Fruit fly (Drosophila melanogaster) whole organism, prepupa: Measurements from ENCODE around the gene CG10874.

ENCODE experiments used
- Blimp-1 ChIP-seq: fragments of 200-800 bp; sonication (Bioruptor generic); optimal IDR thresholded peaks from 3 replicates; lab custom pipeline; 2017; ENCODE audit warnings: missing biosample characterization, missing genetic modification characterization, mild to moderate bottlenecking, moderate library complexity, missing genetic modification reagents
- CG10631 ChIP-seq: fragments of 200-800 bp; sonication (Bioruptor generic); optimal IDR thresholded peaks from 2 replicates; lab custom pipeline; 2016; ENCODE audit warnings: missing biosample characterization, missing genetic modification characterization
- CG10669 ChIP-seq: fragments of 200-800 bp; sonication (Bioruptor generic); optimal IDR thresholded peaks from 3 replicates; lab custom pipeline; 2018; ENCODE audit warnings: missing biosample characterization, mild to moderate bottlenecking, missing genetic modification characterization, moderate library complexity
- CG11294 ChIP-seq: fragments of 200-800 bp; sonication (Bioruptor generic); IDR thresholded peaks from 2 replicates; pipeline ENCODE4 v1.3.6; 2022; ENCODE audit warnings: missing biosample characterization, missing genetic modification characterization
- CG11902 ChIP-seq: fragments of 200-800 bp; sonication (Bioruptor generic); optimal IDR thresholded peaks from 3 replicates; lab custom pipeline; 2016; ENCODE audit warnings: missing biosample characterization, missing genetic modification characterization
- CG1621 ChIP-seq: fragments of 200-800 bp; sonication (Bioruptor generic); optimal IDR thresholded peaks from 3 replicates; lab custom pipeline; 2018; ENCODE audit warnings: missing biosample characterization, mild to moderate bottlenecking, missing genetic modification characterization
- CG16779 ChIP-seq: fragments of 200-800 bp; sonication (Bioruptor generic); optimal IDR thresholded peaks from 3 replicates; lab custom pipeline; 2017; ENCODE audit warnings: missing biosample characterization, mild to moderate bottlenecking, missing genetic modification characterization
- CG3032 ChIP-seq: fragments of 200-800 bp; optimal IDR thresholded peaks from 2 replicates; lab custom pipeline; 2019; ENCODE audit warnings: missing biosample characterization, mild to moderate bottlenecking, missing genetic modification characterization, moderate library complexity
- CG32006 ChIP-seq: fragments of 200-800 bp; sonication (Bioruptor generic); optimal IDR thresholded peaks from 3 replicates; lab custom pipeline; 2017; ENCODE audit warnings: missing biosample characterization, mild to moderate bottlenecking, missing genetic modification characterization
- CG34406 ChIP-seq: fragments of 200-800 bp; sonication (Bioruptor generic); optimal IDR thresholded peaks from 3 replicates; lab custom pipeline; 2016; ENCODE audit warnings: missing biosample characterization, missing genetic modification characterization
- CG6276 ChIP-seq: fragments of 200-800 bp; sonication (Bioruptor generic); optimal IDR thresholded peaks from 2 replicates; lab custom pipeline; 2017; ENCODE audit warnings: missing biosample characterization, mild to moderate bottlenecking, missing genetic modification characterization
- CG6792 ChIP-seq: fragments of 200-800 bp; sonication (Bioruptor generic); optimal IDR thresholded peaks from 3 replicates; lab custom pipeline; 2016; ENCODE audit warnings: missing biosample characterization, missing genetic modification characterization
- CG6808 ChIP-seq: fragments of 200-800 bp; sonication (Bioruptor generic); optimal IDR thresholded peaks from 3 replicates; lab custom pipeline; 2017; ENCODE audit warnings: missing biosample characterization, missing genetic modification characterization, mild to moderate bottlenecking, moderate library complexity, missing genetic modification reagents
- CG6854 ChIP-seq: fragments of 200-800 bp; sonication (Bioruptor generic); optimal IDR thresholded peaks from 2 replicates; lab custom pipeline; 2017; ENCODE audit warnings: missing biosample characterization, mild to moderate bottlenecking, missing genetic modification characterization
- CG7368 ChIP-seq: fragments of 200-800 bp; sonication (Bioruptor generic); optimal IDR thresholded peaks from 3 replicates; lab custom pipeline; 2016; ENCODE audit warnings: missing biosample characterization, missing genetic modification characterization
- CG8119 ChIP-seq: fragments of 200-800 bp; sonication (Bioruptor generic); IDR thresholded peaks from 3 replicates; pipeline ENCODE4 v1.3.6; 2022; ENCODE audit warnings: missing biosample characterization, missing genetic modification characterization
- CG8319 ChIP-seq: fragments of 200-800 bp; sonication (Bioruptor generic); optimal IDR thresholded peaks from 3 replicates; lab custom pipeline; 2016; ENCODE audit warnings: missing biosample characterization, missing genetic modification characterization
- CG8632 ChIP-seq: fragments of 200-800 bp; sonication (Bioruptor generic); optimal IDR thresholded peaks from 3 replicates; lab custom pipeline; 2016; ENCODE audit warnings: missing biosample characterization, missing genetic modification characterization
- CG9139 ChIP-seq: fragments of 200-800 bp; sonication (Bioruptor generic); optimal IDR thresholded peaks from 3 replicates; lab custom pipeline; 2017; ENCODE audit warnings: missing biosample characterization, mild to moderate bottlenecking, missing genetic modification characterization
- Eip75B ChIP-seq: fragments of 200-800 bp; sonication (Bioruptor generic); optimal IDR thresholded peaks from 3 replicates; lab custom pipeline; 2016; ENCODE audit warnings: missing biosample characterization, missing genetic modification characterization
- Eip93F ChIP-seq: fragments of 200-800 bp; sonication (Bioruptor generic); optimal IDR thresholded peaks from 2 replicates; lab custom pipeline; 2016; ENCODE audit warnings: missing biosample characterization, mild to moderate bottlenecking, missing genetic modification characterization
- Ets21C ChIP-seq: fragments of 200-800 bp; sonication (Bioruptor generic); optimal IDR thresholded peaks from 3 replicates; lab custom pipeline; 2016; ENCODE audit warnings: missing biosample characterization, missing genetic modification characterization
- Ets96B ChIP-seq: fragments of 200-800 bp; optimal IDR thresholded peaks from 2 replicates; lab custom pipeline; 2019; ENCODE audit warnings: missing biosample characterization, mild to moderate bottlenecking, missing genetic modification characterization, moderate library complexity
- Hr38 ChIP-seq: sonication (Bioruptor generic); optimal IDR thresholded peaks from 2 replicates; lab custom pipeline; 2016; ENCODE audit warnings: missing biosample characterization, missing genetic modification characterization
- Lpt ChIP-seq: fragments of 200-800 bp; sonication (Bioruptor generic); optimal IDR thresholded peaks from 3 replicates; lab custom pipeline; 2016; ENCODE audit warnings: missing biosample characterization, missing genetic modification characterization
- OdsH ChIP-seq: fragments of 200-800 bp; sonication (Bioruptor generic); optimal IDR thresholded peaks from 3 replicates; lab custom pipeline; 2016; ENCODE audit warnings: missing biosample characterization, missing genetic modification characterization
- Smox ChIP-seq: fragments of 200-800 bp; sonication (Bioruptor generic); optimal IDR thresholded peaks from 3 replicates; lab custom pipeline; 2016; ENCODE audit warnings: missing biosample characterization, missing genetic modification characterization
- Sox102F ChIP-seq: fragments of 200-800 bp; sonication (Bioruptor generic); optimal IDR thresholded peaks from 2 replicates; lab custom pipeline; 2016; ENCODE audit warnings: missing biosample characterization, mild to moderate bottlenecking, missing genetic modification characterization
- Sox14 ChIP-seq: fragments of 200-800 bp; sonication (Bioruptor generic); optimal IDR thresholded peaks from 3 replicates; lab custom pipeline; 2016; ENCODE audit warnings: missing biosample characterization, missing genetic modification characterization
- Sox15 ChIP-seq: fragments of 200-800 bp; sonication (Bioruptor generic); optimal IDR thresholded peaks from 3 replicates; lab custom pipeline; 2016; ENCODE audit warnings: missing biosample characterization, missing genetic modification characterization
- achi ChIP-seq: fragments of 200-800 bp; sonication (Bioruptor generic); optimal IDR thresholded peaks from 3 replicates; lab custom pipeline; 2016; ENCODE audit warnings: missing biosample characterization, missing genetic modification characterization
- cyc ChIP-seq: fragments of 200-800 bp; sonication (Bioruptor generic); optimal IDR thresholded peaks from 3 replicates; lab custom pipeline; 2016; ENCODE audit warnings: missing biosample characterization, missing genetic modification characterization
- dac ChIP-seq: fragments of 200-800 bp; sonication (Bioruptor generic); optimal IDR thresholded peaks from 2 replicates; lab custom pipeline; 2017; ENCODE audit warnings: missing biosample characterization, mild to moderate bottlenecking, missing genetic modification characterization
- dsx ChIP-seq: fragments of 200-800 bp; optimal IDR thresholded peaks from 3 replicates; lab custom pipeline; 2019; ENCODE audit warnings: missing biosample characterization, mild to moderate bottlenecking, missing genetic modification characterization, moderate library complexity; ENCODE audit not compliant: poor library complexity, severe bottlenecking
- eg ChIP-seq: fragments of 200-800 bp; sonication (Bioruptor generic); IDR thresholded peaks from 3 replicates; pipeline ENCODE4 v1.3.6; 2022; ENCODE audit warnings: missing biosample characterization, missing genetic modification characterization
- esn ChIP-seq: fragments of 200-800 bp; sonication (Bioruptor generic); optimal IDR thresholded peaks from 2 replicates; lab custom pipeline; 2016; ENCODE audit warnings: missing biosample characterization, mild to moderate bottlenecking, missing genetic modification characterization, moderate library complexity
- fd59A ChIP-seq: fragments of 200-800 bp; sonication (Bioruptor generic); optimal IDR thresholded peaks from 2 replicates; lab custom pipeline; 2017; ENCODE audit warnings: missing biosample characterization, mild to moderate bottlenecking, missing genetic modification characterization, missing genetic modification reagents
- fd85E ChIP-seq: fragments of 200-800 bp; sonication (Bioruptor generic); optimal IDR thresholded peaks from 3 replicates; lab custom pipeline; 2016; ENCODE audit warnings: missing biosample characterization, missing genetic modification characterization
- fkh ChIP-seq: fragments of 200-800 bp; sonication (Bioruptor generic); optimal IDR thresholded peaks from 3 replicates; lab custom pipeline; 2017; ENCODE audit warnings: missing biosample characterization, mild to moderate bottlenecking, missing genetic modification characterization, moderate library complexity
- lz ChIP-seq: fragments of 200-800 bp; sonication (Bioruptor generic); optimal IDR thresholded peaks from 3 replicates; lab custom pipeline; 2016; ENCODE audit warnings: missing biosample characterization, missing genetic modification characterization
- net ChIP-seq: fragments of 200-800 bp; sonication (Bioruptor generic); optimal IDR thresholded peaks from 3 replicates; lab custom pipeline; 2016; ENCODE audit warnings: missing biosample characterization, missing genetic modification characterization
- pdm3 ChIP-seq: fragments of 200-800 bp; sonication (Bioruptor generic); optimal IDR thresholded peaks from 3 replicates; lab custom pipeline; 2016; ENCODE audit warnings: missing biosample characterization, missing genetic modification characterization
- salr ChIP-seq, 2 experiments: fragments of 200-800 bp; sonication (Bioruptor generic); optimal IDR thresholded peaks; 3 replicates each; lab custom pipeline; 2016 to 2018; ENCODE audit warnings: missing biosample characterization in 2 of 2, missing genetic modification characterization in 2 of 2, mild to moderate bottlenecking in 1 of 2
- spab ChIP-seq: fragments of 200-800 bp; sonication (Bioruptor generic); optimal IDR thresholded peaks from 2 replicates; lab custom pipeline; 2017; ENCODE audit warnings: missing biosample characterization, mild to moderate bottlenecking, missing genetic modification characterization, missing genetic modification reagents
- ss ChIP-seq, 2 experiments: fragments of 200-800 bp; sonication (Bioruptor generic); optimal IDR thresholded peaks; 2 replicates in 1 of 2; 3 replicates in 1 of 2; lab custom pipeline; 2017 to 2018; ENCODE audit warnings: mild to moderate bottlenecking in 2 of 2, missing biosample characterization in 2 of 2, missing genetic modification characterization in 2 of 2, moderate library complexity in 1 of 2
- topi ChIP-seq: fragments of 200-800 bp; sonication (Bioruptor generic); optimal IDR thresholded peaks from 3 replicates; lab custom pipeline; 2016; ENCODE audit warnings: missing biosample characterization, missing genetic modification characterization
- vri ChIP-seq: fragments of 200-800 bp; sonication (Bioruptor generic); optimal IDR thresholded peaks from 3 replicates; lab custom pipeline; 2016; ENCODE audit warnings: missing biosample characterization, mild to moderate bottlenecking, missing genetic modification characterization

CG10874 gene

DNA sequence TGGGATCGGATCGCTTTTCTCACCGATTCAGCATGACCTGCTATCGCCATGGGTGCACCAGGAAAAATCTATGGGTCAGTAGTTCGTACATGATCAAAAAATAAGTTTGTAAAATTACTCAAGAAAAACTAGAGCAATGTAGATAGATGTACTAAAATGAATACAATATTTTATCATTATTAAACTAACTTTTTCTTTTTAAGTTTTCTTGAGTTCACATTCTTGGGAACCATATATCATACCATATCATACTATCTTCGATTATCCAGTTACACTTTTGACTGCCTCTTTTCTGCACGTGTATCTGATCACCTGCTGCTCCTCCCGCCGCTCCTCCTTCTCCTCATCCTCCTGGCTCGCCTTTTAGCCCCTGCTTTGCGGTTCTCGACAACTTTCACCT lies 6.8 kb downstream of the CG10874 start (continued):
- TF ChIP-seq Ets96B (tag; lab: Kevin White, UChicago) (no peak), Blimp-1 (GFP tag; lab: Kevin White, UChicago) (no peak), salr (GFP tag; optimal IDR thresholded peaks at IDR 0.05; lab: Kevin White, UChicago) (no peak), CG6808 (no peak), net (GFP tag; lab: Kevin White, UChicago) (no peak), fd85E (no peak), CG10631 (GFP tag; lab: Kevin White, UChicago) (peak; percentile 47), vri (GFP tag; lab: Kevin White, UChicago) (no peak), Eip93F (GFP tag; lab: Kevin White, UChicago) (no peak), CG6792 (GFP tag; lab: Kevin White, UChicago) (peak; percentile 54), dac (GFP tag; lab: Kevin White, UChicago) (peak; percentile 47), CG9139 (GFP tag; lab: Kevin White, UChicago) (no peak), dsx (GFP tag; lab: Kevin White, UChicago) (no peak), CG8632 (GFP tag; lab: Kevin White, UChicago) (peak; percentile 42), Hr38 (GFP tag; lab: Kevin White, UChicago) (no peak), CG34406 (GFP tag; lab: Kevin White, UChicago) (peak; percentile 53), CG1621 (no peak), CG11902 (peak; percentile 33), Smox (peak; percentile 49), OdsH (GFP tag; lab: Kevin White, UChicago) (peak; percentile 64), pdm3 (peak; percentile 48), eg (peak; percentile 7; the same call in 1 of the 3 replicates), CG10669 (GFP tag; lab: Kevin White, UChicago) (no peak), fkh (GFP tag; lab: Kevin White, UChicago) (no peak), CG32006 (GFP tag; lab: Kevin White, UChicago) (peak; percentile 87), CG6276 (GFP tag; lab: Kevin White, UChicago) (peak; percentile 66), Sox102F (GFP tag; lab: Kevin White, UChicago) (peak; percentile 20), Lpt (no peak), CG16779 (tag; lab: Kevin White, UChicago) (no peak), lz (GFP tag; lab: Kevin White, UChicago) (peak; percentile 36), topi (peak; percentile 29), Eip75B (GFP tag; lab: Kevin White, UChicago) (peak; percentile 39), achi (GFP tag; lab: Kevin White, UChicago) (peak; percentile 57), CG6854 (GFP tag; lab: Kevin White, UChicago) (no peak), Sox15 (GFP tag; lab: Kevin White, UChicago) (no peak), spab (GFP tag; lab: Kevin White, UChicago) (no peak)

DNA sequence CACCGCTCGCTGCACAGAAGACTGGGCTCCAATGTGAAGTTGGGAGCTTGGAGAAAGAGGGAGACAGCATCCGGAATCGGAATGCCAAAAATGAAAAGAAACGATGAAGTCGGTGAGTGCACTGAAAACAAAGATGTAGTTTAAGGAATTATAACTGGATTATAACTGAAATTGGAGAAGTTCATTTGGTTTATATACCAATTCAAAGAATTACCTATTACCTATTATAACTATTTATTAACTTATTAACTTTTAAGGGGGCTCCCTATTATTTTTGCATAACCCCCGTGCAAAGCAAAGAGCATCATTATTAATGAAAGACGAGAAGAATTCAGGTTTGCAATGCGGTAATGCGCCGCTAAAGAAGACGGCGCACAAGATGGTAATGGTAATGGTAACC lies 7.5 kb downstream of the CG10874 start:
- TF ChIP-seq Blimp-1 (GFP tag; lab: Kevin White, UChicago) (no peak), eg (peak; percentile 66), fd59A (GFP tag; lab: Kevin White, UChicago) (no peak), CG3032 (tag; lab: Kevin White, UChicago) (peak; percentile 22), CG6276 (GFP tag; lab: Kevin White, UChicago) (peak; percentile 56), CG1621 (no peak), ss (GFP tag; optimal IDR thresholded peaks at IDR 0.05; lab: Kevin White, UChicago) (peak in 1 of 2 experiments; percentile 7), lz (GFP tag; lab: Kevin White, UChicago) (no peak), salr (GFP tag; optimal IDR thresholded peaks at IDR 0.05; lab: Kevin White, UChicago) (peak in 1 of 2 experiments; percentile 27), vri (GFP tag; lab: Kevin White, UChicago) (no peak), CG10631 (GFP tag; lab: Kevin White, UChicago) (peak; percentile 56), Eip75B (GFP tag; lab: Kevin White, UChicago) (peak; percentile 40), CG11902 (no peak), CG7368 (GFP tag; lab: Kevin White, UChicago) (peak; percentile 10), Sox14 (peak; percentile 9), CG6854 (GFP tag; lab: Kevin White, UChicago) (no peak), Sox15 (GFP tag; lab: Kevin White, UChicago) (peak; percentile 17), CG8119 (GFP tag; lab: Robert Waterston, UW) (peak; percentile 70), Lpt (no peak), cyc (no peak), Eip93F (GFP tag; lab: Kevin White, UChicago) (peak; percentile 16), CG6808 (no peak), esn (GFP tag; lab: Kevin White, UChicago) (peak; percentile 56), CG6792 (GFP tag; lab: Kevin White, UChicago) (peak; percentile 52), Ets21C (GFP tag; lab: Kevin White, UChicago) (no peak), Ets96B (tag; lab: Kevin White, UChicago) (peak; percentile 38), CG11294 (GFP tag; lab: Robert Waterston, UW) (no peak), CG16779 (tag; lab: Kevin White, UChicago) (no peak), CG8632 (GFP tag; lab: Kevin White, UChicago) (peak; percentile 26), CG10669 (GFP tag; lab: Kevin White, UChicago) (peak; percentile 7), CG8319 (peak; percentile 30)
